Worm (Caenorhabditis elegans) whole organism, L1 larva: ENCODE data around the gene mca-1.

Experiments used
- C16A3.4 ChIP-seq: fragments of 150-350 bp; optimal IDR thresholded peaks from 2 replicates; lab custom pipeline; 2014; ENCODE audit warnings: missing biosample characterization, missing genetic modification characterization
- aly-2 ChIP-seq: fragments of 150-350 bp; optimal IDR thresholded peaks from 2 replicates; lab custom pipeline; 2014; ENCODE audit warnings: missing biosample characterization, missing genetic modification characterization
- ama-1 ChIP-seq: fragments of 150-350 bp; optimal IDR thresholded peaks from 2 replicates; lab custom pipeline; 2014
- blmp-1 ChIP-seq: fragments of 150-350 bp; optimal IDR thresholded peaks from 2 replicates; lab custom pipeline; 2014; ENCODE audit warnings: missing biosample characterization, missing genetic modification characterization
- ceh-8 ChIP-seq: fragments of 200-800 bp; sonication (Bioruptor generic); optimal IDR thresholded peaks from 2 replicates; lab custom pipeline; 2018; ENCODE audit warnings: mild to moderate bottlenecking, missing genetic modification characterization, moderate library complexity, missing compliant biosample characterization
- ceh-82 ChIP-seq, 3 experiments: fragments of 150-350 bp in 1 of 3; sonication (generic microtip) in 2 of 3; optimal IDR thresholded peaks; 2 replicates each; lab custom pipeline; 2014 to 2017; ENCODE audit warnings: missing biosample characterization in 3 of 3, missing genetic modification characterization in 3 of 3
- ceh-88 ChIP-seq: fragments of 200-800 bp; sonication (Bioruptor generic); IDR thresholded peaks from 2 replicates; pipeline ENCODE4 v1.3.6; 2022; ENCODE audit warnings: missing genetic modification characterization, missing compliant biosample characterization
- dpl-1 ChIP-seq, 3 experiments: fragments of 150-350 bp in 2 of 3; sonication (generic microtip) in 1 of 3; optimal IDR thresholded peaks; 2 replicates each; lab custom pipeline; 2014 to 2017; ENCODE audit warnings: missing biosample characterization in 3 of 3, missing genetic modification characterization in 3 of 3, missing genetic modification reagents in 3 of 3
- dsc-1 ChIP-seq: sonication (generic microtip); optimal IDR thresholded peaks from 2 replicates; lab custom pipeline; 2016; ENCODE audit warnings: mild to moderate bottlenecking, missing genetic modification characterization, missing compliant biosample characterization
- egl-27 ChIP-seq, 2 experiments: fragments of 150-350 bp in 1 of 2; sonication (generic microtip); optimal IDR thresholded peaks; 3 replicates each; lab custom pipeline; 2017 to 2018; ENCODE audit warnings: missing biosample characterization in 2 of 2, missing genetic modification characterization in 2 of 2, missing genetic modification reagents in 2 of 2
- elt-3 ChIP-seq, 6 experiments: fragments of 150-350 bp in 1 of 6; sonication (generic microtip); optimal IDR thresholded peaks; 2 replicates each; lab custom pipeline; 2017 to 2018; ENCODE audit warnings: missing biosample characterization in 6 of 6, missing genetic modification characterization in 6 of 6, inconsistent platforms in 1 of 6
- fkh-10 ChIP-seq: sonication (generic microtip); optimal IDR thresholded peaks from 2 replicates; lab custom pipeline; 2017; ENCODE audit warnings: missing biosample characterization, missing genetic modification reagents, missing genetic modification characterization
- fkh-4 ChIP-seq: sonication (generic microtip); optimal IDR thresholded peaks from 2 replicates; lab custom pipeline; 2016; ENCODE audit warnings: missing compliant biosample characterization, missing genetic modification characterization, borderline replicate concordance
- fos-1 ChIP-seq: fragments of 150-350 bp; optimal IDR thresholded peaks from 2 replicates; lab custom pipeline; 2014; ENCODE audit warnings: missing biosample characterization, missing genetic modification characterization
- hlh-4 ChIP-seq: sonication (generic microtip); optimal IDR thresholded peaks from 2 replicates; lab custom pipeline; 2016; ENCODE audit warnings: mild to moderate bottlenecking, missing genetic modification characterization, missing compliant biosample characterization
- hpl-2 ChIP-seq: fragments of 150-350 bp; optimal IDR thresholded peaks from 2 replicates; lab custom pipeline; 2014; ENCODE audit warnings: missing biosample characterization, missing genetic modification reagents, missing genetic modification characterization
- irx-1 ChIP-seq: sonication (generic microtip); optimal IDR thresholded peaks from 2 replicates; lab custom pipeline; 2016; ENCODE audit warnings: missing genetic modification characterization, missing compliant biosample characterization
- isw-1 ChIP-seq: fragments of 200-800 bp; sonication (Bioruptor generic); IDR thresholded peaks from 2 replicates; pipeline ENCODE4 v1.3.6; 2022; ENCODE audit warnings: missing genetic modification characterization, missing compliant biosample characterization
- jun-1 ChIP-seq: fragments of 150-350 bp; optimal IDR thresholded peaks from 2 replicates; lab custom pipeline; 2014; ENCODE audit warnings: missing biosample characterization, missing genetic modification reagents, missing genetic modification characterization
- lin-13 ChIP-seq: fragments of 150-350 bp; optimal IDR thresholded peaks from 2 replicates; lab custom pipeline; 2014; ENCODE audit warnings: missing biosample characterization, missing genetic modification reagents, missing genetic modification characterization
- lin-15B ChIP-seq: fragments of 150-350 bp; sonication (generic microtip); optimal IDR thresholded peaks from 3 replicates; lab custom pipeline; 2014; ENCODE audit warnings: missing biosample characterization, missing genetic modification characterization
- lin-35 ChIP-seq, 2 experiments: fragments of 150-350 bp; optimal IDR thresholded peaks; 2 replicates each; lab custom pipeline; 2014; ENCODE audit warnings: missing biosample characterization in 2 of 2, missing genetic modification characterization in 2 of 2, missing genetic modification reagents in 2 of 2
- lir-3 ChIP-seq: sonication (generic microtip); optimal IDR thresholded peaks from 2 replicates; lab custom pipeline; 2016; ENCODE audit warnings: mild to moderate bottlenecking, missing genetic modification characterization, moderate library complexity, missing compliant biosample characterization; ENCODE audit not compliant: poor library complexity
- lsy-2 ChIP-seq, 2 experiments: fragments of 150-350 bp; optimal IDR thresholded peaks; 2 replicates each; lab custom pipeline; 2014; ENCODE audit warnings: missing biosample characterization in 2 of 2, missing genetic modification characterization in 2 of 2
- mdl-1 ChIP-seq, 2 experiments: fragments of 150-350 bp; optimal IDR thresholded peaks; 2 replicates each; lab custom pipeline; 2014 to 2017; ENCODE audit warnings: missing biosample characterization in 2 of 2, missing genetic modification characterization in 2 of 2, inconsistent platforms in 1 of 2
- nhr-11 ChIP-seq: fragments of 150-350 bp; optimal IDR thresholded peaks from 2 replicates; lab custom pipeline; 2014; ENCODE audit warnings: missing biosample characterization, missing genetic modification characterization
- nhr-12 ChIP-seq: sonication (generic microtip); optimal IDR thresholded peaks from 2 replicates; lab custom pipeline; 2017; ENCODE audit warnings: missing biosample characterization, missing genetic modification characterization
- nhr-19 ChIP-seq: fragments of 200-800 bp; sonication (Bioruptor generic); conservative IDR thresholded peaks from 2 replicates; pipeline ENCODE4 v1.3.6; 2022; ENCODE audit warnings: missing genetic modification characterization, missing compliant biosample characterization
- nhr-20 ChIP-seq: sonication (generic microtip); optimal IDR thresholded peaks from 2 replicates; lab custom pipeline; 2016; ENCODE audit warnings: mild to moderate bottlenecking, missing genetic modification characterization, missing compliant biosample characterization
- nhr-237 ChIP-seq: fragments of 150-350 bp; optimal IDR thresholded peaks from 2 replicates; lab custom pipeline; 2014; ENCODE audit warnings: missing biosample characterization, missing genetic modification characterization
- nhr-28 ChIP-seq: fragments of 150-350 bp; optimal IDR thresholded peaks from 2 replicates; lab custom pipeline; 2014; ENCODE audit warnings: missing biosample characterization, missing genetic modification characterization
- nhr-47 ChIP-seq: sonication (generic microtip); optimal IDR thresholded peaks from 2 replicates; lab custom pipeline; 2016; ENCODE audit warnings: mild to moderate bottlenecking, missing genetic modification characterization, moderate library complexity, missing compliant biosample characterization
- nhr-71 ChIP-seq: sonication (generic microtip); optimal IDR thresholded peaks from 2 replicates; lab custom pipeline; 2016; ENCODE audit warnings: mild to moderate bottlenecking, missing genetic modification characterization, moderate library complexity, missing compliant biosample characterization
- nhr-77 ChIP-seq: fragments of 150-350 bp; optimal IDR thresholded peaks from 2 replicates; lab custom pipeline; 2014; ENCODE audit warnings: missing biosample characterization, missing genetic modification characterization
- nhr-84 ChIP-seq: sonication (generic microtip); optimal IDR thresholded peaks from 2 replicates; lab custom pipeline; 2017; ENCODE audit warnings: missing biosample characterization, missing genetic modification characterization
- nhr-85 ChIP-seq: sonication (generic microtip); peaks from one replicate; lab custom pipeline; 2016; ENCODE audit warnings: missing genetic modification characterization, inconsistent platforms, missing compliant biosample characterization
- pqm-1 ChIP-seq: sonication (generic microtip); optimal IDR thresholded peaks from 3 replicates; lab custom pipeline; 2017; ENCODE audit warnings: missing biosample characterization, missing genetic modification characterization
- rnt-1 ChIP-seq: sonication (generic microtip); optimal IDR thresholded peaks from 2 replicates; lab custom pipeline; 2016; ENCODE audit warnings: mild to moderate bottlenecking, missing genetic modification characterization, moderate library complexity, missing compliant biosample characterization
- skn-1 ChIP-seq: fragments of 150-350 bp; optimal IDR thresholded peaks from 2 replicates; lab custom pipeline; 2014; ENCODE audit warnings: missing biosample characterization, missing genetic modification characterization
- snpc-4 ChIP-seq: fragments of 150-350 bp; optimal IDR thresholded peaks from 2 replicates; lab custom pipeline; 2014; ENCODE audit warnings: missing biosample characterization, missing genetic modification characterization
- snu-23 ChIP-seq: sonication (generic microtip); optimal IDR thresholded peaks from 2 replicates; lab custom pipeline; 2016; ENCODE audit warnings: missing genetic modification characterization, missing compliant biosample characterization
- sox-4 ChIP-seq: sonication (generic microtip); optimal IDR thresholded peaks from 2 replicates; lab custom pipeline; 2016; ENCODE audit warnings: missing genetic modification characterization, missing compliant biosample characterization
- sptf-1 ChIP-seq: fragments of 150-350 bp; optimal IDR thresholded peaks from 2 replicates; lab custom pipeline; 2014; ENCODE audit warnings: missing biosample characterization, missing genetic modification characterization
- sup-37 ChIP-seq: fragments of 200-800 bp; sonication (Bioruptor generic); optimal IDR thresholded peaks from 2 replicates; lab custom pipeline; 2018; ENCODE audit warnings: mild to moderate bottlenecking, missing genetic modification characterization, missing compliant biosample characterization
- swsn-7 ChIP-seq: sonication (generic microtip); optimal IDR thresholded peaks from 2 replicates; lab custom pipeline; 2016; ENCODE audit warnings: missing genetic modification characterization, missing compliant biosample characterization
- tbx-2 ChIP-seq: sonication (generic microtip); optimal IDR thresholded peaks from 2 replicates; lab custom pipeline; 2016; ENCODE audit warnings: missing genetic modification characterization, missing compliant biosample characterization
- tlp-1 ChIP-seq: fragments of 150-350 bp; optimal IDR thresholded peaks from 2 replicates; lab custom pipeline; 2014; ENCODE audit warnings: missing biosample characterization, missing genetic modification characterization
- unc-130 ChIP-seq: fragments of 150-350 bp; optimal IDR thresholded peaks from 2 replicates; lab custom pipeline; 2017; ENCODE audit warnings: missing biosample characterization, missing genetic modification characterization, inconsistent platforms
- unc-62 ChIP-seq: fragments of 150-350 bp; optimal IDR thresholded peaks from 2 replicates; lab custom pipeline; 2014; ENCODE audit warnings: missing biosample characterization, missing genetic modification reagents, missing genetic modification characterization
- unc-98 ChIP-seq: fragments of 200-800 bp; sonication (Bioruptor generic); IDR thresholded peaks from 2 replicates; pipeline ENCODE4 v1.3.6; 2022; ENCODE audit warnings: missing genetic modification characterization, missing compliant biosample characterization
- xbp-1 ChIP-seq: sonication (generic microtip); optimal IDR thresholded peaks from 2 replicates; lab custom pipeline; 2016; ENCODE audit warnings: missing genetic modification characterization, missing compliant biosample characterization
- ztf-11 ChIP-seq, 2 experiments: sonication (generic microtip); optimal IDR thresholded peaks; 2 replicates each; lab custom pipeline; 2016 to 2017; ENCODE audit warnings: missing genetic modification characterization in 2 of 2, missing biosample characterization in 1 of 2, missing compliant biosample characterization in 1 of 2
- ztf-4 ChIP-seq: fragments of 150-350 bp; optimal IDR thresholded peaks from 2 replicates; lab custom pipeline; 2014; ENCODE audit warnings: missing biosample characterization, missing genetic modification characterization

Gene mca-1

ce11 chrIV:9671001-9671652 is 36.4 kb upstream of the mca-1 start:
- peak; percentile 97 for TF ChIP-seq nhr-20
- TF ChIP-seq dpl-1 (GFP tag; optimal IDR thresholded peaks at IDR 0.05; lab: Kevin White, UChicago) = peak in 2 of 3 experiments; percentile 14 to 39
- peak; percentile 61 for TF ChIP-seq skn-1 (tag; lab: Kevin White, UChicago)
- TF ChIP-seq nhr-85 (tag; lab: Kevin White, UChicago) = peak; percentile 98
- TF ChIP-seq nhr-237 (tag; lab: Kevin White, UChicago) = peak; percentile 46
- TF ChIP-seq snpc-4 (tag; lab: Kevin White, UChicago) = no peak
- TF ChIP-seq jun-1 = peak; percentile 10
- peak; percentile 51 for TF ChIP-seq xbp-1 (tag; lab: Kevin White, UChicago)
- no peak for TF ChIP-seq dsc-1 (tag; lab: Kevin White, UChicago)
- peak; percentile 46 to 96 for TF ChIP-seq mdl-1 (tag; optimal IDR thresholded peaks at IDR 0.05; lab: Kevin White, UChicago)
- TF ChIP-seq nhr-71 (tag; lab: Kevin White, UChicago) = peak; percentile 88
- TF ChIP-seq ama-1 = no peak
- TF ChIP-seq ceh-82 (tag; optimal IDR thresholded peaks at IDR 0.05; lab: Kevin White, UChicago) = no peak
- no peak for TF ChIP-seq sup-37 (GFP tag; lab: Kevin White, UChicago)
- TF ChIP-seq tbx-2 (tag; lab: Kevin White, UChicago) = peak; percentile 74
- no peak for TF ChIP-seq nhr-11 (tag; lab: Kevin White, UChicago)
- TF ChIP-seq isw-1 (GFP tag; lab: Robert Waterston, UW) = no peak; the same call in 1 of the 2 replicates
- TF ChIP-seq sox-4 (tag; lab: Kevin White, UChicago) = no peak
- peak; percentile 43 for TF ChIP-seq swsn-7 (tag; lab: Kevin White, UChicago)
- peak; percentile 79 for TF ChIP-seq nhr-77 (tag; lab: Kevin White, UChicago)
- peak; percentile 50 for TF ChIP-seq irx-1
- no peak for TF ChIP-seq ztf-11 (tag; optimal IDR thresholded peaks at IDR 0.05; lab: Kevin White, UChicago)
- TF ChIP-seq blmp-1 = peak; percentile 84
- TF ChIP-seq sptf-1 (tag; lab: Kevin White, UChicago) = no peak
- TF ChIP-seq unc-98 (GFP tag; lab: Robert Waterston, UW) = no peak
- TF ChIP-seq ceh-8 (GFP tag; lab: Kevin White, UChicago) = no peak
- peak in 1 of 2 experiments; percentile 25 for TF ChIP-seq egl-27 (tag; optimal IDR thresholded peaks at IDR 0.05; lab: Kevin White, UChicago)
- 0 out of 2 replicates have a peak, but pooled peaks have one; percentile 10 for TF ChIP-seq ceh-88 (GFP tag; lab: Robert Waterston, UW)
- peak; percentile 20 for TF ChIP-seq unc-130 (tag; lab: Kevin White, UChicago)
- TF ChIP-seq nhr-19 = peak; percentile 62
- peak; percentile 30 for TF ChIP-seq rnt-1 (tag; lab: Kevin White, UChicago)
- TF ChIP-seq nhr-28 (tag; lab: Kevin White, UChicago) = no peak
- TF ChIP-seq nhr-47 (tag; lab: Kevin White, UChicago) = peak; percentile 55
- TF ChIP-seq lir-3 = peak; percentile 29
- no peak for TF ChIP-seq aly-2 (tag; lab: Kevin White, UChicago)
- no peak for TF ChIP-seq fkh-4
- no peak for TF ChIP-seq nhr-84 (tag; lab: Kevin White, UChicago)
- peak; percentile 11 for TF ChIP-seq lin-13 (GFP tag; lab: Kevin White, UChicago)
- TF ChIP-seq fkh-10 = no peak
- TF ChIP-seq pqm-1 (tag; lab: Kevin White, UChicago) = no peak
- peak; percentile 40 for TF ChIP-seq C16A3.4 (tag; lab: Kevin White, UChicago)
- peak in 1 of 2 experiments; percentile 69 for TF ChIP-seq lin-35 (GFP tag; optimal IDR thresholded peaks at IDR 0.05; lab: Kevin White, UChicago)
- TF ChIP-seq snu-23 (GFP tag; lab: Kevin White, UChicago) = peak; percentile 83
- TF ChIP-seq lsy-2 (tag; optimal IDR thresholded peaks at IDR 0.05; lab: Kevin White, UChicago) = peak; percentile 53 to 64
- no peak for TF ChIP-seq tlp-1 (tag; lab: Kevin White, UChicago)
- peak; percentile 58 for TF ChIP-seq hpl-2
- TF ChIP-seq elt-3 (tag; optimal IDR thresholded peaks at IDR 0.05; lab: Kevin White, UChicago) = peak in 4 of 6 experiments; percentile 13 to 68 (median 24)
- peak; percentile 16 for TF ChIP-seq fos-1 (tag; lab: Kevin White, UChicago)
- no peak for TF ChIP-seq hlh-4 (tag; lab: Kevin White, UChicago)
- no peak for TF ChIP-seq unc-62 (GFP tag; lab: Kevin White, UChicago)
- no peak for TF ChIP-seq nhr-12 (tag; lab: Kevin White, UChicago)
- no peak for TF ChIP-seq lin-15B (tag; lab: Kevin White, UChicago)
- TF ChIP-seq ztf-4 = peak; percentile 45
